Worm (Caenorhabditis elegans): ENCODE results near the gene mrps-18.C.

DNA sequence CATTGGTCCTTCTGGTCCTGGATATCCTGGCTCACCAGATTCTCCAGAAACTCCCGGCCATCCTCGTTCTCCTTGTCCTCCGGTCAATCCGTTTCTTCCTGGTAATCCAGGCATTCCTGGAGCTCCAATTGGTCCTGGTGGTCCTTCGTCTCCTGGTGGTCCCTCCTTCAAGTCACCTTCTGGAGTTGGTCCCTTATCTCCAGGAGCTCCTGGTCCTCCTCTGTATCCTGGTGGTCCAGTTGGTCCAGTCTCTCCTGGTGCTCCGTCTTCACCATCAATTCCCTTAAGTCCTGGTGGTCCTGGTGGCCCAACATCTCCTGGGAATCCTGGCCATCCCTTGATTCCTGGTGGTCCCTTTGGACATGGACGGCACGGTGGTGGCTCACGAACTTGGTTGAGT is 25.4 kb upstream of the mrps-18.C start:
- TF ChIP-seq mdl-1 (tag; optimal IDR thresholded peaks at IDR 0.05) (no peak), pqm-1 (tag; optimal IDR thresholded peaks at IDR 0.05) (no peak), ceh-82 (tag; optimal IDR thresholded peaks at IDR 0.05) (no peak), nhr-77 (tag; optimal IDR thresholded peaks at IDR 0.05) (no peak), nhr-85 (tag) (no peak), blmp-1 (tag; optimal IDR thresholded peaks at IDR 0.05) (no peak), unc-62 (GFP tag; optimal IDR thresholded peaks at IDR 0.05) (no peak), unc-98 (GFP tag; IDR thresholded peaks at IDR 0.05) (no peak), ztf-4 (tag; optimal IDR thresholded peaks at IDR 0.05) (no peak), unc-86 (tag; optimal IDR thresholded peaks at IDR 0.05) (no peak), skn-1 (tag; optimal IDR thresholded peaks at IDR 0.05) (no peak), tbx-2 (tag; optimal IDR thresholded peaks at IDR 0.05) (no peak)
